Fruit fly (Drosophila melanogaster) whole organism, pupa: ENCODE results near the gene CG2701.

Source experiments
- CG10348 ChIP-seq: fragments of 200-800 bp; sonication (Bioruptor generic); IDR thresholded peaks from 2 replicates; pipeline ENCODE4 v1.3.6; 2022; ENCODE audit warnings: missing biosample characterization, missing genetic modification characterization
- CG12605 ChIP-seq: fragments of 200-800 bp; sonication (Bioruptor generic); IDR thresholded peaks from 2 replicates; pipeline ENCODE4 v1.3.6; 2022; ENCODE audit warnings: missing biosample characterization, missing genetic modification characterization
- CG34367 ChIP-seq: fragments of 200-800 bp; sonication (Bioruptor generic); optimal IDR thresholded peaks from 2 replicates; lab custom pipeline; 2018; ENCODE audit warnings: missing biosample characterization, mild to moderate bottlenecking, missing genetic modification characterization
- CG8301 ChIP-seq: fragments of 200-800 bp; sonication (Bioruptor generic); optimal IDR thresholded peaks from 2 replicates; lab custom pipeline; 2018; ENCODE audit warnings: missing biosample characterization, mild to moderate bottlenecking, missing genetic modification characterization
- D1 ChIP-seq: fragments of 200-800 bp; sonication (Bioruptor generic); optimal IDR thresholded peaks from 2 replicates; lab custom pipeline; 2018; ENCODE audit warnings: missing biosample characterization, mild to moderate bottlenecking, missing genetic modification characterization, moderate library complexity
- fd96Ca ChIP-seq: fragments of 200-800 bp; sonication (Bioruptor generic); IDR thresholded peaks from 3 replicates; pipeline ENCODE4 v1.3.6; 2022; ENCODE audit warnings: missing biosample characterization, missing genetic modification characterization
- rn ChIP-seq: fragments of 200-800 bp; sonication (Bioruptor generic); IDR thresholded peaks from 2 replicates; pipeline ENCODE4 v1.3.6; 2022; ENCODE audit warnings: missing biosample characterization, missing genetic modification characterization

DNA sequence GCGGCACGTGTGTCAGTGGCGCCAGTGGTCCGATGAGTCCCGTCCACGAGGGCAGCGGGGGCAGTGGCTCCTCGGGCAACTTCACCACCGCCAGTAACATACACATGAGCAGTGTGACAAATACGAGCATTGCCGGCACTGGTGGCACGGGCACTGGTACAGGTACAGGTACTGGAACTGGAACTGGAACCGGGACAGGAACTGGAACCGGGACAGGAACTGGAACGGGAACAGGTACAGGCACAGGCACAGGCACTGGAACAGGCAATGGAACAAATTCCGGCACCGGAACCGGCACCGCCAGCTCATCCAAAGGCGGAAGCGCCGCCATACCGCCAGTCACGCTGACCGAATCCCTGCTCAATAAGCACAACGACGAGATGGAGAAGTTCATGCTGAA lies 29.8 kb downstream of the CG2701 start:
- no peak for TF ChIP-seq CG10348 (GFP tag; lab: Robert Waterston, UW)
- no peak for TF ChIP-seq fd96Ca
- TF ChIP-seq CG34367 (tag; lab: Kevin White, UChicago), result no peak
- TF ChIP-seq CG8301, result no peak
- no peak for TF ChIP-seq CG12605
- TF ChIP-seq D1 (tag; lab: Kevin White, UChicago), result no peak
- TF ChIP-seq rn (GFP tag; lab: Robert Waterston, UW), result no peak
